Fruit fly (Drosophila melanogaster) whole organism, prepupa: Measurements from ENCODE around the gene CG43965.

Source experiments
- Blimp-1 ChIP-seq: fragments of 200-800 bp; sonication (Bioruptor generic); optimal IDR thresholded peaks from 3 replicates; lab custom pipeline; 2017; ENCODE audit warnings: missing biosample characterization, missing genetic modification characterization, mild to moderate bottlenecking, moderate library complexity, missing genetic modification reagents
- CG10631 ChIP-seq: fragments of 200-800 bp; sonication (Bioruptor generic); optimal IDR thresholded peaks from 2 replicates; lab custom pipeline; 2016; ENCODE audit warnings: missing biosample characterization, missing genetic modification characterization
- CG11294 ChIP-seq: fragments of 200-800 bp; sonication (Bioruptor generic); IDR thresholded peaks from 2 replicates; pipeline ENCODE4 v1.3.6; 2022; ENCODE audit warnings: missing biosample characterization, missing genetic modification characterization
- CG16779 ChIP-seq: fragments of 200-800 bp; sonication (Bioruptor generic); optimal IDR thresholded peaks from 3 replicates; lab custom pipeline; 2017; ENCODE audit warnings: missing biosample characterization, mild to moderate bottlenecking, missing genetic modification characterization
- CG3032 ChIP-seq: fragments of 200-800 bp; optimal IDR thresholded peaks from 2 replicates; lab custom pipeline; 2019; ENCODE audit warnings: missing biosample characterization, mild to moderate bottlenecking, missing genetic modification characterization, moderate library complexity
- CG31627 ChIP-seq: fragments of 200-800 bp; sonication (Bioruptor generic); optimal IDR thresholded peaks from 3 replicates; lab custom pipeline; 2016; ENCODE audit warnings: missing biosample characterization, missing genetic modification characterization
- CG32006 ChIP-seq: fragments of 200-800 bp; sonication (Bioruptor generic); optimal IDR thresholded peaks from 3 replicates; lab custom pipeline; 2017; ENCODE audit warnings: missing biosample characterization, mild to moderate bottlenecking, missing genetic modification characterization
- CG34406 ChIP-seq: fragments of 200-800 bp; sonication (Bioruptor generic); optimal IDR thresholded peaks from 3 replicates; lab custom pipeline; 2016; ENCODE audit warnings: missing biosample characterization, missing genetic modification characterization
- CG3919 ChIP-seq: fragments of 200-800 bp; sonication (Bioruptor generic); optimal IDR thresholded peaks from 3 replicates; lab custom pipeline; 2016; ENCODE audit warnings: missing biosample characterization, missing genetic modification characterization
- CG6163 ChIP-seq: fragments of 200-800 bp; sonication (Bioruptor generic); IDR thresholded peaks from 3 replicates; pipeline ENCODE4 v1.3.6; 2022; ENCODE audit warnings: missing biosample characterization, missing genetic modification characterization
- CG6792 ChIP-seq: fragments of 200-800 bp; sonication (Bioruptor generic); optimal IDR thresholded peaks from 3 replicates; lab custom pipeline; 2016; ENCODE audit warnings: missing biosample characterization, missing genetic modification characterization
- CG6808 ChIP-seq: fragments of 200-800 bp; sonication (Bioruptor generic); optimal IDR thresholded peaks from 3 replicates; lab custom pipeline; 2017; ENCODE audit warnings: missing biosample characterization, missing genetic modification characterization, mild to moderate bottlenecking, moderate library complexity, missing genetic modification reagents
- CG7368 ChIP-seq: fragments of 200-800 bp; sonication (Bioruptor generic); optimal IDR thresholded peaks from 3 replicates; lab custom pipeline; 2016; ENCODE audit warnings: missing biosample characterization, missing genetic modification characterization
- CG8119 ChIP-seq: fragments of 200-800 bp; sonication (Bioruptor generic); IDR thresholded peaks from 3 replicates; pipeline ENCODE4 v1.3.6; 2022; ENCODE audit warnings: missing biosample characterization, missing genetic modification characterization
- CG9139 ChIP-seq: fragments of 200-800 bp; sonication (Bioruptor generic); optimal IDR thresholded peaks from 3 replicates; lab custom pipeline; 2017; ENCODE audit warnings: missing biosample characterization, mild to moderate bottlenecking, missing genetic modification characterization
- Eip75B ChIP-seq: fragments of 200-800 bp; sonication (Bioruptor generic); optimal IDR thresholded peaks from 3 replicates; lab custom pipeline; 2016; ENCODE audit warnings: missing biosample characterization, missing genetic modification characterization
- Eip78C ChIP-seq: fragments of 200-800 bp; sonication (Bioruptor generic); peaks from one replicate; lab custom pipeline; 2016; ENCODE audit warnings: missing biosample characterization, missing genetic modification characterization
- Gug ChIP-seq: fragments of 200-800 bp; sonication (Bioruptor generic); IDR thresholded peaks from 2 replicates; pipeline ENCODE4 v1.3.6; 2022; ENCODE audit warnings: missing biosample characterization, missing genetic modification characterization
- Hr38 ChIP-seq: sonication (Bioruptor generic); optimal IDR thresholded peaks from 2 replicates; lab custom pipeline; 2016; ENCODE audit warnings: missing biosample characterization, missing genetic modification characterization
- Hr4 ChIP-seq: fragments of 200-800 bp; sonication (Bioruptor generic); optimal IDR thresholded peaks from 3 replicates; lab custom pipeline; 2016; ENCODE audit warnings: missing biosample characterization, missing genetic modification characterization
- Lpt ChIP-seq: fragments of 200-800 bp; sonication (Bioruptor generic); optimal IDR thresholded peaks from 3 replicates; lab custom pipeline; 2016; ENCODE audit warnings: missing biosample characterization, missing genetic modification characterization
- Met ChIP-seq: fragments of 200-800 bp; sonication (Bioruptor generic); optimal IDR thresholded peaks from 3 replicates; lab custom pipeline; 2016; ENCODE audit warnings: missing biosample characterization, missing genetic modification characterization
- OdsH ChIP-seq: fragments of 200-800 bp; sonication (Bioruptor generic); optimal IDR thresholded peaks from 3 replicates; lab custom pipeline; 2016; ENCODE audit warnings: missing biosample characterization, missing genetic modification characterization
- Sox102F ChIP-seq: fragments of 200-800 bp; sonication (Bioruptor generic); optimal IDR thresholded peaks from 2 replicates; lab custom pipeline; 2016; ENCODE audit warnings: missing biosample characterization, mild to moderate bottlenecking, missing genetic modification characterization
- Sox14 ChIP-seq: fragments of 200-800 bp; sonication (Bioruptor generic); optimal IDR thresholded peaks from 3 replicates; lab custom pipeline; 2016; ENCODE audit warnings: missing biosample characterization, missing genetic modification characterization
- Sox15 ChIP-seq: fragments of 200-800 bp; sonication (Bioruptor generic); optimal IDR thresholded peaks from 3 replicates; lab custom pipeline; 2016; ENCODE audit warnings: missing biosample characterization, missing genetic modification characterization
- achi ChIP-seq: fragments of 200-800 bp; sonication (Bioruptor generic); optimal IDR thresholded peaks from 3 replicates; lab custom pipeline; 2016; ENCODE audit warnings: missing biosample characterization, missing genetic modification characterization
- acj6 ChIP-seq: fragments of 200-800 bp; sonication (Bioruptor generic); optimal IDR thresholded peaks from 3 replicates; lab custom pipeline; 2016; ENCODE audit warnings: missing biosample characterization, missing genetic modification characterization
- cyc ChIP-seq: fragments of 200-800 bp; sonication (Bioruptor generic); optimal IDR thresholded peaks from 3 replicates; lab custom pipeline; 2016; ENCODE audit warnings: missing biosample characterization, missing genetic modification characterization
- eg ChIP-seq: fragments of 200-800 bp; sonication (Bioruptor generic); IDR thresholded peaks from 3 replicates; pipeline ENCODE4 v1.3.6; 2022; ENCODE audit warnings: missing biosample characterization, missing genetic modification characterization
- esn ChIP-seq: fragments of 200-800 bp; sonication (Bioruptor generic); optimal IDR thresholded peaks from 2 replicates; lab custom pipeline; 2016; ENCODE audit warnings: missing biosample characterization, mild to moderate bottlenecking, missing genetic modification characterization, moderate library complexity
- fd59A ChIP-seq: fragments of 200-800 bp; sonication (Bioruptor generic); optimal IDR thresholded peaks from 2 replicates; lab custom pipeline; 2017; ENCODE audit warnings: missing biosample characterization, mild to moderate bottlenecking, missing genetic modification characterization, missing genetic modification reagents
- fd85E ChIP-seq: fragments of 200-800 bp; sonication (Bioruptor generic); optimal IDR thresholded peaks from 3 replicates; lab custom pipeline; 2016; ENCODE audit warnings: missing biosample characterization, missing genetic modification characterization
- fkh ChIP-seq: fragments of 200-800 bp; sonication (Bioruptor generic); optimal IDR thresholded peaks from 3 replicates; lab custom pipeline; 2017; ENCODE audit warnings: missing biosample characterization, mild to moderate bottlenecking, missing genetic modification characterization, moderate library complexity
- lz ChIP-seq: fragments of 200-800 bp; sonication (Bioruptor generic); optimal IDR thresholded peaks from 3 replicates; lab custom pipeline; 2016; ENCODE audit warnings: missing biosample characterization, missing genetic modification characterization
- net ChIP-seq: fragments of 200-800 bp; sonication (Bioruptor generic); optimal IDR thresholded peaks from 3 replicates; lab custom pipeline; 2016; ENCODE audit warnings: missing biosample characterization, missing genetic modification characterization
- pdm3 ChIP-seq: fragments of 200-800 bp; sonication (Bioruptor generic); optimal IDR thresholded peaks from 3 replicates; lab custom pipeline; 2016; ENCODE audit warnings: missing biosample characterization, missing genetic modification characterization
- salr ChIP-seq, 2 experiments: fragments of 200-800 bp; sonication (Bioruptor generic); optimal IDR thresholded peaks; 3 replicates each; lab custom pipeline; 2016 to 2018; ENCODE audit warnings: missing biosample characterization in 2 of 2, missing genetic modification characterization in 2 of 2, mild to moderate bottlenecking in 1 of 2
- ss ChIP-seq, 2 experiments: fragments of 200-800 bp; sonication (Bioruptor generic); optimal IDR thresholded peaks; 2 replicates in 1 of 2; 3 replicates in 1 of 2; lab custom pipeline; 2017 to 2018; ENCODE audit warnings: mild to moderate bottlenecking in 2 of 2, missing biosample characterization in 2 of 2, missing genetic modification characterization in 2 of 2, moderate library complexity in 1 of 2
- topi ChIP-seq: fragments of 200-800 bp; sonication (Bioruptor generic); optimal IDR thresholded peaks from 3 replicates; lab custom pipeline; 2016; ENCODE audit warnings: missing biosample characterization, missing genetic modification characterization
- vri ChIP-seq: fragments of 200-800 bp; sonication (Bioruptor generic); optimal IDR thresholded peaks from 3 replicates; lab custom pipeline; 2016; ENCODE audit warnings: missing biosample characterization, mild to moderate bottlenecking, missing genetic modification characterization

Gene CG43965

dm6 chr3L:8721145-8721544 lies 4.4 kb downstream of the CG43965 start, which contains the start of the genes CG32022 and CG6511 (continued):
- TF ChIP-seq fkh (GFP tag; lab: Kevin White, UChicago) (no peak), CG8119 (peak; percentile 96), fd85E (GFP tag; lab: Kevin White, UChicago) (peak; percentile 94), vri (peak; percentile 93), ss (GFP tag; optimal IDR thresholded peaks at IDR 0.05; lab: Kevin White, UChicago) (peak; percentile 88 to 95), cyc (GFP tag; lab: Kevin White, UChicago) (peak; percentile 99), Gug (peak; percentile 96), CG10631 (GFP tag; lab: Kevin White, UChicago) (peak; percentile 99), CG16779 (tag; lab: Kevin White, UChicago) (peak; percentile 91), fd59A (peak; percentile 97), OdsH (GFP tag; lab: Kevin White, UChicago) (peak; percentile 99), CG7368 (GFP tag; lab: Kevin White, UChicago) (peak; percentile 95), pdm3 (GFP tag; lab: Kevin White, UChicago) (peak; percentile 99), net (GFP tag; lab: Kevin White, UChicago) (peak; percentile 96), Eip75B (GFP tag; lab: Kevin White, UChicago) (peak; percentile 98), achi (GFP tag; lab: Kevin White, UChicago) (peak; percentile 97), topi (peak; percentile 98), salr (GFP tag; optimal IDR thresholded peaks at IDR 0.05; lab: Kevin White, UChicago) (peak; percentile 96), CG6792 (GFP tag; lab: Kevin White, UChicago) (peak; percentile 97), CG9139 (peak; percentile 89), Hr38 (GFP tag; lab: Kevin White, UChicago) (peak; percentile 82), Sox15 (GFP tag; lab: Kevin White, UChicago) (peak; percentile 99), Met (GFP tag; lab: Kevin White, UChicago) (peak; percentile 98), Sox102F (GFP tag; lab: Kevin White, UChicago) (peak; percentile 97), CG34406 (GFP tag; lab: Kevin White, UChicago) (peak; percentile 98), Hr4 (GFP tag; lab: Kevin White, UChicago) (peak; percentile 99), CG6163 (GFP tag; lab: Robert Waterston, UW) (peak; percentile 95), acj6 (peak; percentile 99), CG11294 (GFP tag; lab: Robert Waterston, UW) (peak; percentile 96), eg (GFP tag; lab: Robert Waterston, UW) (peak; percentile 96), CG32006 (GFP tag; lab: Kevin White, UChicago) (peak; percentile 99), Lpt (GFP tag; lab: Kevin White, UChicago) (peak; percentile 95), esn (peak; percentile 99)

- TF ChIP-seq CG3919 (GFP tag; lab: Kevin White, UChicago) (peak; percentile 49), lz (GFP tag; lab: Kevin White, UChicago) (peak; percentile 40), eg (GFP tag; lab: Robert Waterston, UW) (peak; percentile 22; the same call in 1 of the 3 replicates), CG6808 (GFP tag; lab: Kevin White, UChicago) (peak; percentile 7), CG3032 (no peak), esn (peak; percentile 59), Hr4 (GFP tag; lab: Kevin White, UChicago) (no peak), topi (peak; percentile 49), Met (GFP tag; lab: Kevin White, UChicago) (no peak), Eip78C (GFP tag; lab: Kevin White, UChicago) (peak; percentile 46), ss (GFP tag; optimal IDR thresholded peaks at IDR 0.05; lab: Kevin White, UChicago) (peak in 1 of 2 experiments; percentile 35), Sox14 (GFP tag; lab: Kevin White, UChicago) (peak; percentile 11), cyc (GFP tag; lab: Kevin White, UChicago) (peak; percentile 11), Blimp-1 (GFP tag; lab: Kevin White, UChicago) (no peak), pdm3 (GFP tag; lab: Kevin White, UChicago) (no peak), Sox15 (GFP tag; lab: Kevin White, UChicago) (no peak), CG31627 (peak; percentile 12), vri (peak; percentile 26), achi (GFP tag; lab: Kevin White, UChicago) (peak; percentile 26)
These were observed 5.5 kb downstream of the CG43965 start, which contains the start of gene SrpRbeta for dm6 chr3L:8719990-8720559. TSS of gene SrpRbeta (minus strand) at chr3L:8720225.
